Worm (Caenorhabditis elegans) whole organism, early embryonic: Measurements from ENCODE around the gene srsy-1.
"Not testable (repeated sequence)": the region's sequence is repeated elsewhere in the genome, so short reads cannot be mapped to it uniquely, and the experiment has no call there.

Source experiments
- F13C5.2 ChIP-seq: sonication (generic microtip); optimal IDR thresholded peaks from 2 replicates; lab custom pipeline; 2017; ENCODE audit warnings: mild to moderate bottlenecking, missing genetic modification characterization, inconsistent platforms, missing compliant biosample characterization
- ama-1 ChIP-seq: fragments of 150-350 bp; optimal IDR thresholded peaks from 2 replicates; lab custom pipeline; 2014
- ceh-13 ChIP-seq: fragments of 200-800 bp; sonication (Bioruptor generic); optimal IDR thresholded peaks from 2 replicates; lab custom pipeline; 2018; ENCODE audit warnings: mild to moderate bottlenecking, missing genetic modification characterization, missing compliant biosample characterization
- ceh-36 ChIP-seq: sonication (generic microtip); optimal IDR thresholded peaks from 2 replicates; lab custom pipeline; 2016; ENCODE audit warnings: missing genetic modification characterization, inconsistent platforms, missing compliant biosample characterization
- flt-1 ChIP-seq: fragments of 200-800 bp; sonication (Bioruptor generic); IDR thresholded peaks from 2 replicates; pipeline ENCODE4 v1.3.6; 2022; ENCODE audit warnings: missing genetic modification characterization, missing compliant biosample characterization
- hmg-4 ChIP-seq: fragments of 200-800 bp; sonication (Bioruptor generic); optimal IDR thresholded peaks from 2 replicates; lab custom pipeline; 2018; ENCODE audit warnings: mild to moderate bottlenecking, missing genetic modification characterization, missing compliant biosample characterization
- pes-1 ChIP-seq: fragments of 200-800 bp; sonication (Bioruptor generic); IDR thresholded peaks from 2 replicates; pipeline ENCODE4 v1.3.6; 2022; ENCODE audit warnings: missing genetic modification reagents, missing genetic modification characterization, missing compliant biosample characterization
- scrt-1 ChIP-seq: fragments of 200-800 bp; sonication (Bioruptor generic); IDR thresholded peaks from 2 replicates; pipeline ENCODE4 v1.3.6; 2022; ENCODE audit warnings: missing genetic modification characterization, missing compliant biosample characterization
- tbx-11 ChIP-seq: fragments of 200-800 bp; sonication (Bioruptor generic); IDR thresholded peaks from 2 replicates; pipeline ENCODE4 v1.3.6; 2022; ENCODE audit warnings: missing genetic modification characterization, missing compliant biosample characterization

DNA sequence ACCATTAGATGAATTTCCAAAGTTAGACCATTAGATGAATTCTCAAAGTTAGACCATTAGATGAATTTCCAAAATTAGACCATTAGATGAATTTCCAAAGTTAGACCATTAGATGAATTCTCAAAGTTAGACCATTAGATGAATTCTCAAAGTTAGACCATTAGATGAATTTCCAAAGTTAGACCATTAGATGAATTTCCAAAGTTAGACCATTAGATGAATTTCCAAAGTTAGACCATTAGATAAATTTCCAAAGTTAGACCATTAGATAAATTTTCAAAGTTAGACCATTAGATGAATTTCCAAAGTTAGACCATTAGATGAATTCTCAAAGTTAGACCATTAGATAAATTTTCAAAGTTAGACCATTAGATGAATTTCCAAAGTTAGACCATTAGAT lies 18.4 kb upstream of the srsy-1 start:
- TF ChIP-seq ama-1 (lab: Kevin White, UChicago); hmg-4 (GFP tag; lab: Kevin White, UChicago); F13C5.2 (tag; lab: Kevin White, UChicago); ceh-13; pes-1 (GFP tag; lab: Robert Waterston, UW); flt-1; ceh-36 (tag; lab: Kevin White, UChicago): not testable (repeated sequence)
- TF ChIP-seq tbx-11 (GFP tag; lab: Robert Waterston, UW), result peak; percentile 99
- peak; percentile 81 for TF ChIP-seq scrt-1 (GFP tag; lab: Robert Waterston, UW)
